Fruit fly (Drosophila melanogaster) whole organism, pupa: Measurements from ENCODE around the gene CG12155.

Source experiments
- CG10348 ChIP-seq: fragments of 200-800 bp; sonication (Bioruptor generic); IDR thresholded peaks from 2 replicates; pipeline ENCODE4 v1.3.6; 2022; ENCODE audit warnings: missing biosample characterization, missing genetic modification characterization
- CG12605 ChIP-seq: fragments of 200-800 bp; sonication (Bioruptor generic); IDR thresholded peaks from 2 replicates; pipeline ENCODE4 v1.3.6; 2022; ENCODE audit warnings: missing biosample characterization, missing genetic modification characterization
- CG13204 ChIP-seq: fragments of 200-800 bp; sonication (Bioruptor generic); optimal IDR thresholded peaks from 2 replicates; lab custom pipeline; 2018; ENCODE audit warnings: missing biosample characterization, mild to moderate bottlenecking, missing genetic modification characterization, moderate library complexity
- CG14655 ChIP-seq: fragments of 200-800 bp; sonication (Bioruptor generic); optimal IDR thresholded peaks from 3 replicates; lab custom pipeline; 2017; ENCODE audit warnings: mild to moderate bottlenecking, missing biosample characterization, missing genetic modification reagents, missing genetic modification characterization
- CG15710 ChIP-seq: fragments of 200-800 bp; sonication (Bioruptor generic); optimal IDR thresholded peaks from 2 replicates; lab custom pipeline; 2018; ENCODE audit warnings: missing biosample characterization, mild to moderate bottlenecking, missing genetic modification characterization, moderate library complexity
- CG17806 ChIP-seq: fragments of 200-800 bp; sonication (Bioruptor generic); optimal IDR thresholded peaks from 2 replicates; lab custom pipeline; 2018; ENCODE audit warnings: missing biosample characterization, mild to moderate bottlenecking, missing genetic modification characterization, moderate library complexity
- CG32121 ChIP-seq: fragments of 200-800 bp; sonication (Bioruptor generic); IDR thresholded peaks from 2 replicates; pipeline ENCODE4 v1.3.6; 2022; ENCODE audit warnings: missing biosample characterization, missing genetic modification characterization
- CG34367 ChIP-seq: fragments of 200-800 bp; sonication (Bioruptor generic); optimal IDR thresholded peaks from 2 replicates; lab custom pipeline; 2018; ENCODE audit warnings: missing biosample characterization, mild to moderate bottlenecking, missing genetic modification characterization
- CG4496 ChIP-seq: fragments of 200-800 bp; sonication (Bioruptor generic); IDR thresholded peaks from 3 replicates; pipeline ENCODE4 v1.3.6; 2022; ENCODE audit warnings: missing biosample characterization, missing genetic modification characterization
- CG8159 ChIP-seq: fragments of 200-800 bp; sonication (Bioruptor generic); optimal IDR thresholded peaks from 3 replicates; lab custom pipeline; 2018; ENCODE audit warnings: missing biosample characterization, mild to moderate bottlenecking, missing genetic modification characterization, moderate library complexity
- CG8301 ChIP-seq: fragments of 200-800 bp; sonication (Bioruptor generic); optimal IDR thresholded peaks from 2 replicates; lab custom pipeline; 2018; ENCODE audit warnings: missing biosample characterization, mild to moderate bottlenecking, missing genetic modification characterization
- CG9948 ChIP-seq: fragments of 200-800 bp; sonication (Bioruptor generic); optimal IDR thresholded peaks from 2 replicates; lab custom pipeline; 2018; ENCODE audit warnings: missing biosample characterization, mild to moderate bottlenecking, missing genetic modification characterization, moderate library complexity
- D1 ChIP-seq: fragments of 200-800 bp; sonication (Bioruptor generic); optimal IDR thresholded peaks from 2 replicates; lab custom pipeline; 2018; ENCODE audit warnings: missing biosample characterization, mild to moderate bottlenecking, missing genetic modification characterization, moderate library complexity
- EcR ChIP-seq: fragments of 200-800 bp; sonication (Bioruptor generic); optimal IDR thresholded peaks from 3 replicates; lab custom pipeline; 2019; ENCODE audit warnings: missing biosample characterization, missing genetic modification characterization, mild to moderate bottlenecking, moderate library complexity, missing genetic modification reagents
- Ets98B ChIP-seq: fragments of 200-800 bp; sonication (Bioruptor generic); IDR thresholded peaks from 2 replicates; pipeline ENCODE4 v1.3.6; 2022; ENCODE audit warnings: missing biosample characterization, missing genetic modification characterization
- Pif1A ChIP-seq: fragments of 200-800 bp; sonication (Bioruptor generic); optimal IDR thresholded peaks from 3 replicates; lab custom pipeline; 2016; ENCODE audit warnings: missing biosample characterization, missing genetic modification characterization
- Pif1B ChIP-seq: fragments of 200-800 bp; sonication (Bioruptor generic); optimal IDR thresholded peaks from 3 replicates; lab custom pipeline; 2016; ENCODE audit warnings: missing biosample characterization, missing genetic modification characterization
- Snoo ChIP-seq: fragments of 200-800 bp; sonication (Bioruptor generic); optimal IDR thresholded peaks from 3 replicates; lab custom pipeline; 2017; ENCODE audit warnings: missing biosample characterization, mild to moderate bottlenecking, missing genetic modification characterization, inconsistent platforms
- fd96Ca ChIP-seq: fragments of 200-800 bp; sonication (Bioruptor generic); IDR thresholded peaks from 3 replicates; pipeline ENCODE4 v1.3.6; 2022; ENCODE audit warnings: missing biosample characterization, missing genetic modification characterization
- gl ChIP-seq: fragments of 200-800 bp; sonication (Bioruptor generic); optimal IDR thresholded peaks from 2 replicates; lab custom pipeline; 2018; ENCODE audit warnings: missing biosample characterization, mild to moderate bottlenecking, missing genetic modification characterization
- rn ChIP-seq: fragments of 200-800 bp; sonication (Bioruptor generic); IDR thresholded peaks from 2 replicates; pipeline ENCODE4 v1.3.6; 2022; ENCODE audit warnings: missing biosample characterization, missing genetic modification characterization

Gene CG12155

dm6 chrX:7703001-7703864, 25.3 kb upstream of the CG12155 start:
- TF ChIP-seq CG34367 (tag; lab: Kevin White, UChicago) (peak; percentile 48), fd96Ca (peak; percentile 93), gl (peak; percentile 27), CG10348 (GFP tag; lab: Robert Waterston, UW) (peak; percentile 70), Ets98B (GFP tag; lab: Robert Waterston, UW) (peak; percentile 90), Pif1A (peak; percentile 96), CG14655 (GFP tag; lab: Kevin White, UChicago) (peak; percentile 73), CG8301 (peak; percentile 77), CG15710 (peak; percentile 42), CG12605 (GFP tag; lab: Robert Waterston, UW) (peak; percentile 84), CG4496 (peak; percentile 90), CG17806 (tag; lab: Kevin White, UChicago) (peak; percentile 52), Snoo (tag; lab: Kevin White, UChicago) (peak; percentile 93), CG32121 (GFP tag; lab: Robert Waterston, UW) (peak; percentile 83), CG9948 (peak; percentile 37), rn (GFP tag; lab: Robert Waterston, UW) (peak; percentile 68), Pif1B (GFP tag; lab: Kevin White, UChicago) (peak; percentile 96)

dm6 chrX:7703865-7704221, 24.7 kb upstream of the CG12155 start:
- no peak for TF ChIP-seq CG8301
- no peak for TF ChIP-seq Pif1B (GFP tag; lab: Kevin White, UChicago)
- no peak for TF ChIP-seq CG15710
- no peak for TF ChIP-seq CG17806 (tag; lab: Kevin White, UChicago)
- no peak for TF ChIP-seq CG34367 (tag; lab: Kevin White, UChicago)
- no peak for TF ChIP-seq rn (GFP tag; lab: Robert Waterston, UW)
- no peak for TF ChIP-seq CG8159 (tag; lab: Kevin White, UChicago)
- TF ChIP-seq fd96Ca = no peak
- TF ChIP-seq D1 (tag; lab: Kevin White, UChicago) = no peak
- TF ChIP-seq EcR (GFP tag; lab: Kevin White, UChicago) = no peak
- no peak for TF ChIP-seq CG13204 (GFP tag; lab: Kevin White, UChicago)
- TF ChIP-seq CG14655 (GFP tag; lab: Kevin White, UChicago) = no peak
- no peak for TF ChIP-seq Pif1A
- TF ChIP-seq Ets98B (GFP tag; lab: Robert Waterston, UW) = no peak
- no peak for TF ChIP-seq CG9948
- no peak; the same call in 1 of the 2 replicates for TF ChIP-seq CG32121 (GFP tag; lab: Robert Waterston, UW)
- no peak for TF ChIP-seq Snoo (tag; lab: Kevin White, UChicago)
- TF ChIP-seq gl = no peak

- TF ChIP-seq Pif1A (no peak), rn (GFP tag; lab: Robert Waterston, UW) (no peak), CG17806 (tag; lab: Kevin White, UChicago) (no peak), CG34367 (tag; lab: Kevin White, UChicago) (no peak), CG32121 (GFP tag; lab: Robert Waterston, UW) (no peak), CG14655 (GFP tag; lab: Kevin White, UChicago) (no peak), CG15710 (no peak), CG8159 (tag; lab: Kevin White, UChicago) (no peak), CG13204 (GFP tag; lab: Kevin White, UChicago) (no peak), Pif1B (GFP tag; lab: Kevin White, UChicago) (no peak), Snoo (tag; lab: Kevin White, UChicago) (no peak), CG9948 (no peak), D1 (tag; lab: Kevin White, UChicago) (no peak), CG12605 (GFP tag; lab: Robert Waterston, UW) (no peak), EcR (GFP tag; lab: Kevin White, UChicago) (no peak), gl (peak; percentile 50), fd96Ca (peak; percentile 38; the same call in 1 of the 3 replicates), CG4496 (no peak), Ets98B (GFP tag; lab: Robert Waterston, UW) (peak; percentile 10; the same call in 1 of the 2 replicates)
- TF ChIP-seq, all 21 proteins: peak for 3
Observed at dm6 chrX:7704262-7705174, 24.0 kb upstream of the CG12155 start.

- TF ChIP-seq CG17806 (tag; lab: Kevin White, UChicago) = peak; percentile 86
- TF ChIP-seq CG14655 (GFP tag; lab: Kevin White, UChicago) = peak; percentile 96
- TF ChIP-seq Snoo (tag; lab: Kevin White, UChicago) = peak; percentile 93
- TF ChIP-seq CG10348 (GFP tag; lab: Robert Waterston, UW) = peak; percentile 41; the same call in 1 of the 2 replicates
- no peak; the same call in 1 of the 2 replicates for TF ChIP-seq rn (GFP tag; lab: Robert Waterston, UW)
- peak; percentile 89 for TF ChIP-seq CG34367 (tag; lab: Kevin White, UChicago)
- TF ChIP-seq CG8159 (tag; lab: Kevin White, UChicago) = peak; percentile 94
- TF ChIP-seq D1 (tag; lab: Kevin White, UChicago) = peak; percentile 85
- peak; percentile 91 for TF ChIP-seq Pif1A
- TF ChIP-seq gl = peak; percentile 63
- peak; percentile 87 for TF ChIP-seq Pif1B (GFP tag; lab: Kevin White, UChicago)
- peak; percentile 81 for TF ChIP-seq CG12605 (GFP tag; lab: Robert Waterston, UW)
- TF ChIP-seq CG13204 (GFP tag; lab: Kevin White, UChicago) = peak; percentile 59
- peak; percentile 93 for TF ChIP-seq CG9948
- peak; percentile 82 for TF ChIP-seq CG4496
- TF ChIP-seq CG32121 (GFP tag; lab: Robert Waterston, UW) = peak; percentile 81
- peak; percentile 82 for TF ChIP-seq fd96Ca
- peak; percentile 33 for TF ChIP-seq EcR (GFP tag; lab: Kevin White, UChicago)
- peak; percentile 93 for TF ChIP-seq CG15710
- peak; percentile 60 for TF ChIP-seq Ets98B (GFP tag; lab: Robert Waterston, UW)
- TF ChIP-seq CG8301 = peak; percentile 95
Observed at dm6 chrX:7705175-7706097, 23.1 kb upstream of the CG12155 start.
